Fruit fly (Drosophila melanogaster) whole organism, larva: ENCODE data around the gene p38a.
A peak's percentile ranks its signal among the peaks of the same experiment; 100 is the strongest.

Experiments
- noc ChIP-seq: fragments of 200-800 bp; sonication (Bioruptor generic); optimal IDR thresholded peaks from 3 replicates; lab custom pipeline; 2019; ENCODE audit warnings: missing biosample characterization, mild to moderate bottlenecking, missing genetic modification characterization, moderate library complexity

Gene p38a

dm6 chr3R:24106059-24106631 lies 46.0 kb downstream of the p38a start:
- peak; percentile 70 for TF ChIP-seq noc (tag; lab: Kevin White, UChicago)

- TF ChIP-seq noc (tag; lab: Kevin White, UChicago) = peak; percentile 62
These were observed 46.7 kb downstream of the p38a start, which contains the start of gene Syx1A for dm6 chr3R:24105312-24105902. Gene Syx1A, minus strand, starts transcription at chr3R:24105763.

- no peak for TF ChIP-seq noc (tag; lab: Kevin White, UChicago)
These were observed 47.4 kb downstream of the p38a start for dm6 chr3R:24104471-24105311.

dm6 chr3R:24103708-24104107 lies 48.4 kb downstream of the p38a start:
- TF ChIP-seq noc (tag; lab: Kevin White, UChicago) = no peak

- TF ChIP-seq noc (tag; lab: Kevin White, UChicago) = peak; percentile 30
These were observed 49.7 kb downstream of the p38a start for dm6 chr3R:24102387-24102786.

dm6 chr3R:24101437-24101836 lies 50.7 kb downstream of the p38a start:
- TF ChIP-seq noc (tag; lab: Kevin White, UChicago) = no peak

dm6 chr3R:24100717-24101116 lies 51.4 kb downstream of the p38a start:
- peak; percentile 14 for TF ChIP-seq noc (tag; lab: Kevin White, UChicago)
